Fruit fly (Drosophila melanogaster): ENCODE data around the gene CG33233.

dm6 chr3L:2702474-2702873 is 43.0 kb downstream of the CG33233 start:
- TF ChIP-seq CG5204 (GFP tag; optimal IDR thresholded peaks at IDR 0.05), result no peak
- TF ChIP-seq CG12768 (GFP tag; optimal IDR thresholded peaks at IDR 0.05), result no peak
- TF ChIP-seq bab1 (GFP tag; optimal IDR thresholded peaks at IDR 0.05), result no peak
- no peak for TF ChIP-seq Mnt (GFP tag; optimal IDR thresholded peaks at IDR 0.05)
- TF ChIP-seq CG11617 (GFP tag; optimal IDR thresholded peaks at IDR 0.05), result no peak
- no peak for TF ChIP-seq CG33017 (tag; optimal IDR thresholded peaks at IDR 0.05)
- no peak for TF ChIP-seq Crg-1 (GFP tag; optimal IDR thresholded peaks at IDR 0.05)
- no peak for TF ChIP-seq CG1620 (GFP tag; optimal IDR thresholded peaks at IDR 0.05)
- TF ChIP-seq cnc (optimal IDR thresholded peaks at IDR 0.05), result no peak
- TF ChIP-seq kay (GFP tag; ENCODE audit: borderline replicate concordance), result no peak
- no peak for TF ChIP-seq cic (GFP tag; optimal IDR thresholded peaks at IDR 0.05)
- no peak for TF ChIP-seq ovo (GFP tag; optimal IDR thresholded peaks at IDR 0.05)

All from whole organism, adult.